Fruit fly (Drosophila melanogaster) whole organism, embryonic: ENCODE results near the gene MESR3.
A peak's percentile ranks its signal among the peaks of the same experiment; 100 is the strongest.

Experiments
- Asciz ChIP-seq: fragments of 200-800 bp; sonication (Bioruptor generic); optimal IDR thresholded peaks from 2 replicates; lab custom pipeline; 2017; ENCODE audit warnings: missing biosample characterization, mild to moderate bottlenecking, missing genetic modification characterization, missing genetic modification reagents
- Atf6 ChIP-seq: fragments of 200-800 bp; sonication (Bioruptor generic); IDR thresholded peaks from 2 replicates; pipeline ENCODE4 v1.3.6; 2022; ENCODE audit warnings: missing biosample characterization, missing genetic modification characterization
- CG12942 ChIP-seq: fragments of 200-800 bp; sonication (Bioruptor generic); optimal IDR thresholded peaks from 3 replicates; lab custom pipeline; 2016; ENCODE audit warnings: missing biosample characterization, missing genetic modification characterization
- CG15601 ChIP-seq: fragments of 200-800 bp; sonication (Bioruptor generic); optimal IDR thresholded peaks from 3 replicates; lab custom pipeline; 2019; ENCODE audit warnings: missing biosample characterization, mild to moderate bottlenecking, missing genetic modification characterization, moderate library complexity
- CG16815 ChIP-seq: fragments of 200-800 bp; sonication (Bioruptor generic); optimal IDR thresholded peaks from 3 replicates; lab custom pipeline; 2017; ENCODE audit warnings: missing biosample characterization, mild to moderate bottlenecking, missing genetic modification characterization
- CG17359 ChIP-seq: fragments of 200-800 bp; sonication (Bioruptor generic); optimal IDR thresholded peaks from 3 replicates; lab custom pipeline; 2018; ENCODE audit warnings: missing biosample characterization, mild to moderate bottlenecking, missing genetic modification characterization, moderate library complexity
- CG17361 ChIP-seq: fragments of 200-800 bp; sonication (Bioruptor generic); IDR thresholded peaks from 3 replicates; pipeline ENCODE4 v1.3.6; 2022; ENCODE audit warnings: missing biosample characterization, missing genetic modification characterization
- CG18599 ChIP-seq: fragments of 200-800 bp; sonication (Bioruptor generic); optimal IDR thresholded peaks from 3 replicates; lab custom pipeline; 2017; ENCODE audit warnings: missing biosample characterization, missing genetic modification characterization, mild to moderate bottlenecking, moderate library complexity, missing genetic modification reagents
- CG18619 ChIP-seq: fragments of 200-800 bp; sonication (Bioruptor generic); optimal IDR thresholded peaks from 3 replicates; lab custom pipeline; 2017; ENCODE audit warnings: missing biosample characterization, mild to moderate bottlenecking, missing genetic modification characterization
- CG2202 ChIP-seq: fragments of 200-800 bp; sonication (Bioruptor generic); optimal IDR thresholded peaks from 2 replicates; lab custom pipeline; 2018; ENCODE audit warnings: missing biosample characterization, mild to moderate bottlenecking, missing genetic modification characterization
- CG31441 ChIP-seq: fragments of 200-800 bp; sonication (Bioruptor generic); IDR thresholded peaks from 2 replicates; pipeline ENCODE4 v1.3.6; 2022; ENCODE audit warnings: missing biosample characterization, missing genetic modification characterization
- CG32532 ChIP-seq: fragments of 200-800 bp; sonication (Bioruptor generic); IDR thresholded peaks from 2 replicates; pipeline ENCODE4 v1.3.6; 2022; ENCODE audit warnings: missing biosample characterization, missing genetic modification characterization
- CG33557 ChIP-seq: fragments of 200-800 bp; sonication (Bioruptor generic); optimal IDR thresholded peaks from 2 replicates; lab custom pipeline; 2019; ENCODE audit warnings: missing biosample characterization, mild to moderate bottlenecking, missing genetic modification characterization, moderate library complexity
- CG3847 ChIP-seq: fragments of 200-800 bp; sonication (Bioruptor generic); IDR thresholded peaks from 2 replicates; pipeline ENCODE4 v1.3.6; 2022; ENCODE audit warnings: missing biosample characterization, missing genetic modification characterization
- CG6654 ChIP-seq: fragments of 200-800 bp; sonication (Bioruptor generic); optimal IDR thresholded peaks from 2 replicates; lab custom pipeline; 2017; ENCODE audit warnings: missing biosample characterization, mild to moderate bottlenecking, missing genetic modification characterization
- CG6765 ChIP-seq: fragments of 200-800 bp; sonication (Bioruptor generic); optimal IDR thresholded peaks from 3 replicates; lab custom pipeline; 2017; ENCODE audit warnings: missing biosample characterization, mild to moderate bottlenecking, missing genetic modification characterization
- CG8290 ChIP-seq, 3 experiments: fragments of 200-800 bp; sonication (Bioruptor generic); optimal IDR thresholded peaks; 2 replicates each; lab custom pipeline; 2016 to 2019; ENCODE audit warnings: missing biosample characterization in 3 of 3, missing genetic modification characterization in 3 of 3, mild to moderate bottlenecking in 2 of 3, moderate library complexity in 1 of 3
- CG9817 ChIP-seq: fragments of 200-800 bp; sonication (Bioruptor generic); optimal IDR thresholded peaks from 2 replicates; lab custom pipeline; 2018; ENCODE audit warnings: missing biosample characterization, mild to moderate bottlenecking, missing genetic modification characterization, moderate library complexity
- Deaf1 ChIP-seq: fragments of 200-800 bp; optimal IDR thresholded peaks from 3 replicates; lab custom pipeline; 2019; ENCODE audit warnings: missing biosample characterization, mild to moderate bottlenecking, missing genetic modification characterization, moderate library complexity
- Dek ChIP-seq: fragments of 200-800 bp; sonication (Bioruptor generic); optimal IDR thresholded peaks from 3 replicates; lab custom pipeline; 2019; ENCODE audit warnings: missing biosample characterization, mild to moderate bottlenecking, missing genetic modification characterization, moderate library complexity
- Dfd ChIP-seq, 2 experiments: fragments of >200 bp; optimal IDR thresholded peaks; 2 replicates each; lab custom pipeline; 2017; ENCODE audit warnings: missing biosample characterization in 2 of 2, missing genetic modification characterization in 2 of 2
- Dip3 ChIP-seq: fragments of 200-800 bp; sonication (Bioruptor generic); optimal IDR thresholded peaks from 3 replicates; lab custom pipeline; 2016; ENCODE audit warnings: missing biosample characterization, missing genetic modification characterization
- Doc2 ChIP-seq: fragments of 200-800 bp; sonication (Bioruptor generic); IDR thresholded peaks from 2 replicates; pipeline ENCODE4 v1.3.6; 2022; ENCODE audit warnings: missing biosample characterization, missing genetic modification characterization
- Eip74EF ChIP-seq, 2 experiments: fragments of 200-800 bp in 1 of 2; fragments of >200 bp in 1 of 2; sonication (Bioruptor generic) in 1 of 2; optimal IDR thresholded peaks; 2 replicates each; lab custom pipeline; 2017 to 2019; ENCODE audit warnings: missing biosample characterization in 2 of 2, missing genetic modification characterization in 2 of 2, mild to moderate bottlenecking in 1 of 2, moderate library complexity in 1 of 2
- Ets97D ChIP-seq: fragments of 200-800 bp; sonication (Bioruptor generic); optimal IDR thresholded peaks from 3 replicates; lab custom pipeline; 2016; ENCODE audit warnings: missing biosample characterization, missing genetic modification characterization
- Fer3 ChIP-seq: fragments of 200-800 bp; sonication (Bioruptor generic); optimal IDR thresholded peaks from 2 replicates; lab custom pipeline; 2018; ENCODE audit warnings: missing biosample characterization, mild to moderate bottlenecking, missing genetic modification characterization, moderate library complexity
- H15 ChIP-seq: fragments of 200-800 bp; sonication (Bioruptor generic); IDR thresholded peaks from 3 replicates; pipeline ENCODE4 v1.3.6; 2022; ENCODE audit warnings: missing biosample characterization, missing genetic modification characterization
- HHEX ChIP-seq: fragments of 200-800 bp; sonication (Bioruptor generic); optimal IDR thresholded peaks from 3 replicates; lab custom pipeline; 2017; ENCODE audit warnings: missing biosample characterization, mild to moderate bottlenecking, missing genetic modification characterization, missing genetic modification reagents
- Hey ChIP-seq: fragments of 200-800 bp; sonication (Bioruptor generic); optimal IDR thresholded peaks from 3 replicates; lab custom pipeline; 2018; ENCODE audit warnings: missing biosample characterization, mild to moderate bottlenecking, missing genetic modification characterization
- Hr78 ChIP-seq, 2 experiments: fragments of 200-800 bp in 1 of 2; fragments of >200 bp in 1 of 2; sonication (Bioruptor generic) in 1 of 2; optimal IDR thresholded peaks; 2 replicates each; lab custom pipeline; 2017 to 2019; ENCODE audit warnings: missing biosample characterization in 2 of 2, missing genetic modification characterization in 2 of 2, mild to moderate bottlenecking in 1 of 2, moderate library complexity in 1 of 2
- Lim3 ChIP-seq: fragments of 200-800 bp; sonication (Bioruptor generic); IDR thresholded peaks from 2 replicates; pipeline ENCODE4 v1.3.6; 2022; ENCODE audit warnings: missing biosample characterization, missing genetic modification characterization
- NK7.1 ChIP-seq: fragments of 200-800 bp; sonication (Bioruptor generic); optimal IDR thresholded peaks from 3 replicates; lab custom pipeline; 2016; ENCODE audit warnings: missing biosample characterization, missing genetic modification characterization
- Nf-YB ChIP-seq: fragments of 200-800 bp; sonication (Bioruptor generic); optimal IDR thresholded peaks from 3 replicates; lab custom pipeline; 2019; ENCODE audit warnings: missing biosample characterization, mild to moderate bottlenecking, missing genetic modification characterization, moderate library complexity
- NfI ChIP-seq: fragments of 200-800 bp; sonication (Bioruptor generic); optimal IDR thresholded peaks from 3 replicates; lab custom pipeline; 2018; ENCODE audit warnings: missing biosample characterization, mild to moderate bottlenecking, missing genetic modification characterization, moderate library complexity
- Ssrp ChIP-seq: fragments of 200-800 bp; sonication (Bioruptor generic); optimal IDR thresholded peaks from 2 replicates; lab custom pipeline; 2018; ENCODE audit warnings: missing biosample characterization, mild to moderate bottlenecking, missing genetic modification characterization, moderate library complexity
- Vsx1 ChIP-seq: fragments of 200-800 bp; sonication (Bioruptor generic); optimal IDR thresholded peaks from 2 replicates; lab custom pipeline; 2017; ENCODE audit warnings: missing biosample characterization, mild to moderate bottlenecking, missing genetic modification characterization, missing genetic modification reagents
- chinmo ChIP-seq: fragments of 200-800 bp; sonication (Bioruptor generic); IDR thresholded peaks from 4 replicates; pipeline ENCODE4 v1.3.6; 2022; ENCODE audit warnings: missing biosample characterization, missing genetic modification characterization; ENCODE audit not compliant: partially characterized antibody
- dpn ChIP-seq, 2 experiments: fragments of 200-800 bp; sonication (Bioruptor generic); optimal IDR thresholded peaks; 3 replicates each; lab custom pipeline; 2016; ENCODE audit warnings: missing biosample characterization in 2 of 2, missing genetic modification characterization in 2 of 2
- fd3F ChIP-seq: fragments of 200-800 bp; sonication (Bioruptor generic); optimal IDR thresholded peaks from 2 replicates; lab custom pipeline; 2018; ENCODE audit warnings: missing biosample characterization, mild to moderate bottlenecking, missing genetic modification characterization, moderate library complexity
- fu2 ChIP-seq: fragments of 200-800 bp; sonication (Bioruptor generic); optimal IDR thresholded peaks from 2 replicates; lab custom pipeline; 2016; ENCODE audit warnings: missing biosample characterization, missing genetic modification characterization
- gce ChIP-seq: fragments of 200-800 bp; sonication (Bioruptor generic); IDR thresholded peaks from 3 replicates; pipeline ENCODE4 v1.3.6; 2022; ENCODE audit warnings: missing biosample characterization, missing genetic modification characterization
- gem ChIP-seq: fragments of 200-800 bp; sonication (Bioruptor generic); optimal IDR thresholded peaks from 2 replicates; lab custom pipeline; 2019; ENCODE audit warnings: missing biosample characterization, mild to moderate bottlenecking, missing genetic modification characterization, moderate library complexity
- grn ChIP-seq: fragments of 200-800 bp; sonication (Bioruptor generic); optimal IDR thresholded peaks from 3 replicates; lab custom pipeline; 2017; ENCODE audit warnings: missing biosample characterization, missing genetic modification characterization
- gsb-n ChIP-seq: fragments of 200-800 bp; sonication (Bioruptor generic); optimal IDR thresholded peaks from 3 replicates; lab custom pipeline; 2018; ENCODE audit warnings: missing biosample characterization, mild to moderate bottlenecking, missing genetic modification characterization
- kah ChIP-seq: fragments of 200-800 bp; sonication (Bioruptor generic); optimal IDR thresholded peaks from 2 replicates; lab custom pipeline; 2018; ENCODE audit warnings: missing biosample characterization, mild to moderate bottlenecking, missing genetic modification characterization
- otp ChIP-seq: fragments of 200-800 bp; sonication (Bioruptor generic); IDR thresholded peaks from 3 replicates; pipeline ENCODE4, ENCODE4 v1.3.6; 2022; ENCODE audit warnings: missing biosample characterization, missing genetic modification characterization
- pho ChIP-seq: fragments of 200-800 bp; sonication (Bioruptor generic); optimal IDR thresholded peaks from 2 replicates; lab custom pipeline; 2016; ENCODE audit warnings: missing biosample characterization, missing genetic modification characterization
- seq ChIP-seq: fragments of 200-800 bp; sonication (Bioruptor generic); IDR thresholded peaks from 2 replicates; pipeline ENCODE4 v1.3.6; 2022; ENCODE audit warnings: missing biosample characterization, missing genetic modification characterization
- sim ChIP-seq: fragments of 200-800 bp; sonication (Bioruptor generic); IDR thresholded peaks from 2 replicates; pipeline ENCODE4 v1.3.6; 2022; ENCODE audit warnings: missing biosample characterization, missing genetic modification characterization
- stc ChIP-seq: fragments of 200-800 bp; sonication (Bioruptor generic); IDR thresholded peaks from 2 replicates; pipeline ENCODE4 v1.3.6; 2022; ENCODE audit warnings: missing biosample characterization, missing genetic modification characterization
- sug ChIP-seq: fragments of 200-800 bp; optimal IDR thresholded peaks from 2 replicates; lab custom pipeline; 2019; ENCODE audit warnings: missing biosample characterization, mild to moderate bottlenecking, missing genetic modification characterization, moderate library complexity

MESR3 gene

dm6 chr2L:18694724-18695105, 77.7 kb downstream of the MESR3 start (continued):
- TF ChIP-seq otp (GFP tag; lab: Robert Waterston, UW) (no peak), CG32532 (GFP tag; lab: Robert Waterston, UW) (no peak), CG17361 (GFP tag; lab: Robert Waterston, UW) (no peak; the same call in 2 of the 3 replicates), dpn (GFP tag; optimal IDR thresholded peaks at IDR 0.05; lab: Kevin White, UChicago) (peak in 1 of 2 experiments; percentile 31), Ets97D (no peak), Vsx1 (GFP tag; lab: Kevin White, UChicago) (no peak), gce (GFP tag; lab: Robert Waterston, UW) (no peak), fu2 (GFP tag; lab: Kevin White, UChicago) (no peak), CG8290 (GFP tag; optimal IDR thresholded peaks at IDR 0.05; lab: Kevin White, UChicago) (no peak), CG8290 (tag; optimal IDR thresholded peaks at IDR 0.05; lab: Kevin White, UChicago) (no peak), CG31441 (GFP tag; lab: Robert Waterston, UW) (no peak), CG6654 (GFP tag; lab: Kevin White, UChicago) (no peak), Nf-YB (GFP tag; lab: Kevin White, UChicago) (no peak), Ssrp (tag; lab: Kevin White, UChicago) (peak; percentile 22), CG12942 (GFP tag; lab: Kevin White, UChicago) (peak; percentile 19), fd3F (GFP tag; lab: Kevin White, UChicago) (peak; percentile 3), chinmo (GFP tag; lab: Robert Waterston, UW) (no peak), Dip3 (GFP tag; lab: Kevin White, UChicago) (no peak), Hey (tag; lab: Kevin White, UChicago) (no peak), seq (GFP tag; lab: Robert Waterston, UW) (no peak), H15 (no peak), Dfd (GFP tag; optimal IDR thresholded peaks at IDR 0.05; lab: Kevin White, UChicago) (no peak), CG16815 (GFP tag; lab: Kevin White, UChicago) (no peak), CG17359 (tag; lab: Kevin White, UChicago) (peak; percentile 10), sug (tag; lab: Kevin White, UChicago) (no peak), Dek (tag; lab: Kevin White, UChicago) (no peak), CG15601 (tag; lab: Kevin White, UChicago) (no peak), Fer3 (tag; lab: Kevin White, UChicago) (no peak), CG6765 (no peak), HHEX (no peak), NK7.1 (GFP tag; lab: Kevin White, UChicago) (no peak), CG33557 (GFP tag; lab: Kevin White, UChicago) (no peak), kah (GFP tag; lab: Kevin White, UChicago) (no peak), pho (GFP tag; lab: Kevin White, UChicago) (no peak), stc (GFP tag; lab: Robert Waterston, UW) (no peak), Lim3 (GFP tag; lab: Robert Waterston, UW) (no peak), grn (GFP tag; lab: Kevin White, UChicago) (no peak), CG18619 (GFP tag; lab: Kevin White, UChicago) (no peak), gsb-n (tag; lab: Kevin White, UChicago) (no peak), Deaf1 (tag; lab: Kevin White, UChicago) (no peak), CG2202 (tag; lab: Kevin White, UChicago) (no peak), sim (GFP tag; lab: Robert Waterston, UW) (no peak), CG9817 (tag; lab: Kevin White, UChicago) (no peak), Atf6 (peak; percentile 56), Doc2 (GFP tag; lab: Robert Waterston, UW) (no peak), Hr78 (GFP tag; optimal IDR thresholded peaks at IDR 0.05; lab: Kevin White, UChicago) (no peak), gem (tag; lab: Kevin White, UChicago) (peak; percentile 76), NfI (no peak), CG18599 (GFP tag; lab: Kevin White, UChicago) (no peak), Eip74EF (GFP tag; optimal IDR thresholded peaks at IDR 0.05; lab: Kevin White, UChicago) (no peak), CG3847 (GFP tag; lab: Robert Waterston, UW) (peak; percentile 40), Asciz (no peak)
